Fruit fly (Drosophila melanogaster): Measurements from ENCODE around the gene mio.

- TF ChIP-seq fd96Ca (GFP tag; IDR thresholded peaks at IDR 0.05) (no peak), CG4496 (GFP tag; IDR thresholded peaks at IDR 0.05) (no peak), Ets98B (GFP tag; IDR thresholded peaks at IDR 0.05) (no peak), gl (tag; optimal IDR thresholded peaks at IDR 0.05) (no peak), CG8159 (tag; optimal IDR thresholded peaks at IDR 0.05) (no peak), CG17806 (tag; optimal IDR thresholded peaks at IDR 0.05) (no peak), CG10348 (GFP tag; IDR thresholded peaks at IDR 0.05) (no peak), rn (GFP tag; IDR thresholded peaks at IDR 0.05) (no peak), CG12605 (GFP tag; IDR thresholded peaks at IDR 0.05) (no peak), CG32121 (GFP tag; IDR thresholded peaks at IDR 0.05) (no peak), D1 (tag; optimal IDR thresholded peaks at IDR 0.05) (no peak)
These were observed 46.1 kb downstream of the mio start, which contains the start of gene CG4270 for dm6 chr2L:2263142-2263541.
